Fruit fly (Drosophila melanogaster) whole organism, pupa: ENCODE measurements around the gene Or67a.
A peak's percentile ranks its signal among the peaks of the same experiment; 100 is the strongest.

Experiments
- CG10348 ChIP-seq: fragments of 200-800 bp; sonication (Bioruptor generic); IDR thresholded peaks from 2 replicates; pipeline ENCODE4 v1.3.6; 2022; ENCODE audit warnings: missing biosample characterization, missing genetic modification characterization
- CG13204 ChIP-seq: fragments of 200-800 bp; sonication (Bioruptor generic); optimal IDR thresholded peaks from 2 replicates; lab custom pipeline; 2018; ENCODE audit warnings: missing biosample characterization, mild to moderate bottlenecking, missing genetic modification characterization, moderate library complexity
- CG14655 ChIP-seq: fragments of 200-800 bp; sonication (Bioruptor generic); optimal IDR thresholded peaks from 3 replicates; lab custom pipeline; 2017; ENCODE audit warnings: mild to moderate bottlenecking, missing biosample characterization, missing genetic modification reagents, missing genetic modification characterization
- CG32121 ChIP-seq: fragments of 200-800 bp; sonication (Bioruptor generic); IDR thresholded peaks from 2 replicates; pipeline ENCODE4 v1.3.6; 2022; ENCODE audit warnings: missing biosample characterization, missing genetic modification characterization
- CG4496 ChIP-seq: fragments of 200-800 bp; sonication (Bioruptor generic); IDR thresholded peaks from 3 replicates; pipeline ENCODE4 v1.3.6; 2022; ENCODE audit warnings: missing biosample characterization, missing genetic modification characterization
- CG8159 ChIP-seq: fragments of 200-800 bp; sonication (Bioruptor generic); optimal IDR thresholded peaks from 3 replicates; lab custom pipeline; 2018; ENCODE audit warnings: missing biosample characterization, mild to moderate bottlenecking, missing genetic modification characterization, moderate library complexity
- CG8301 ChIP-seq: fragments of 200-800 bp; sonication (Bioruptor generic); optimal IDR thresholded peaks from 2 replicates; lab custom pipeline; 2018; ENCODE audit warnings: missing biosample characterization, mild to moderate bottlenecking, missing genetic modification characterization
- CG9948 ChIP-seq: fragments of 200-800 bp; sonication (Bioruptor generic); optimal IDR thresholded peaks from 2 replicates; lab custom pipeline; 2018; ENCODE audit warnings: missing biosample characterization, mild to moderate bottlenecking, missing genetic modification characterization, moderate library complexity
- D1 ChIP-seq: fragments of 200-800 bp; sonication (Bioruptor generic); optimal IDR thresholded peaks from 2 replicates; lab custom pipeline; 2018; ENCODE audit warnings: missing biosample characterization, mild to moderate bottlenecking, missing genetic modification characterization, moderate library complexity
- EcR ChIP-seq: fragments of 200-800 bp; sonication (Bioruptor generic); optimal IDR thresholded peaks from 3 replicates; lab custom pipeline; 2019; ENCODE audit warnings: missing biosample characterization, missing genetic modification characterization, mild to moderate bottlenecking, moderate library complexity, missing genetic modification reagents
- Ets98B ChIP-seq: fragments of 200-800 bp; sonication (Bioruptor generic); IDR thresholded peaks from 2 replicates; pipeline ENCODE4 v1.3.6; 2022; ENCODE audit warnings: missing biosample characterization, missing genetic modification characterization
- Pif1A ChIP-seq: fragments of 200-800 bp; sonication (Bioruptor generic); optimal IDR thresholded peaks from 3 replicates; lab custom pipeline; 2016; ENCODE audit warnings: missing biosample characterization, missing genetic modification characterization
- fd96Ca ChIP-seq: fragments of 200-800 bp; sonication (Bioruptor generic); IDR thresholded peaks from 3 replicates; pipeline ENCODE4 v1.3.6; 2022; ENCODE audit warnings: missing biosample characterization, missing genetic modification characterization
- gl ChIP-seq: fragments of 200-800 bp; sonication (Bioruptor generic); optimal IDR thresholded peaks from 2 replicates; lab custom pipeline; 2018; ENCODE audit warnings: missing biosample characterization, mild to moderate bottlenecking, missing genetic modification characterization
- rn ChIP-seq: fragments of 200-800 bp; sonication (Bioruptor generic); IDR thresholded peaks from 2 replicates; pipeline ENCODE4 v1.3.6; 2022; ENCODE audit warnings: missing biosample characterization, missing genetic modification characterization

Or67a gene

DNA sequence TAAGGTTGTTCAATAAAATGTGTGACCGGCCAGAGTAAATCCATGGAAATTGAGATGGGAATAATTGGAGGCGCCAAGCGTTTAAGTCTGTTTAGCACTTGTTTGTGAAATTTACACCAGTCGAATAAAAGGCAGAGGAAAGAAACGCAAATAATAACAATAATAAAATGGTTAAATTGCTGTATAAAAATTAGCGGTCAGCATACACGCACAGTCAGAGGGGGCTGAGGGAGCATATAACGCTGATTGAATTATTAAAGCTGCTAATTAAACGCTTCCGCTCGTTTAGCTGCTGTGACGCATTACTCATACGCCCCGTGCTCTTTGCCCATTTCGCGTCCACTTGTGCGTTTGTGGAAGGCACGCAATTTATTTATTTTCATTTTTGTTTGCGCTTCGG, 38.9 kb downstream of the Or67a start:
- no peak for TF ChIP-seq CG9948 (tag; lab: Kevin White, UChicago)
- no peak for TF ChIP-seq CG8301 (tag; lab: Kevin White, UChicago)
- TF ChIP-seq Pif1A = no peak
- no peak for TF ChIP-seq gl (tag; lab: Kevin White, UChicago)
- TF ChIP-seq CG32121 = no peak
- TF ChIP-seq Ets98B (GFP tag; lab: Robert Waterston, UW) = no peak
- no peak for TF ChIP-seq CG8159 (tag; lab: Kevin White, UChicago)
- TF ChIP-seq fd96Ca (GFP tag; lab: Robert Waterston, UW) = no peak
- no peak for TF ChIP-seq rn (GFP tag; lab: Robert Waterston, UW)
- TF ChIP-seq CG4496 = no peak
- no peak for TF ChIP-seq CG13204 (GFP tag; lab: Kevin White, UChicago)
- TF ChIP-seq CG10348 = no peak
- no peak for TF ChIP-seq D1 (tag; lab: Kevin White, UChicago)

DNA sequence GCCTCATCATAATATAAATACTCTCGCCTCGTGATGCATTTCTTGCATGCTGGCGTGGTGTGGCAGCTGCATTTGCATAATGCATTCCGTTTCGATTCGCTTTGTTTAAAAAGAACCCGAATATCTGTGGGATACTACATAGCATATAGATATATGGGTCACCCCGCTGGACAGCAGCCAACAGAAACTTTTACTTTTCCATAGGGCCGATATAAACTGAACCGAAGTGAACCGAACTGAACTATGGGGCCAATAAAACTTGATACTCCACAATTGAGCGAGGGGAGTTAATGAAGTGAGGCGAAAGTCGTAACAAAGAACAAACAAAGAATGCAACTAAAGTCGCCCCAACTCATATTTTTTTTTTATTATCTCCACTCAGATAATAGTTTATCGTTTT, 40.3 kb downstream of the Or67a start:
- TF ChIP-seq fd96Ca (GFP tag; lab: Robert Waterston, UW) = no peak

DNA sequence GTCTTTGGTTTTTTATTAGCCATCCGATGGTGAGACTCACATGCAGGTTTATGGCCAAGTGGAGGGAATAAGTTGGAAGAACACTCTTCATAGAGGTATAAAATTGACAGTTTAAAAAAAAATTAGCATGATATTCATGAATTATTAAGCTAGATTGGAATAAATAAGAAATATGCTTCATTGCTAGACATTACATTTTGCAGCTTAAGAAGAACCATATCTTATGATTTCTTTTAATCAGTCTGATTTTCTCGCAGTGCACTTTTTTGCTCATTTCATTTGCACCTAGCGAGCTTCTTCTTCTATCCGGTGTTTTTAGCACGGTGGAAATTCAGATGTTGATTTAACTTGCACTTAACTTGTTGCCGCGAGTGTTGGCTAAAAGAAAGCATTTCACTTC, 41.0 kb downstream of the Or67a start:
- TF ChIP-seq CG8301 (tag; lab: Kevin White, UChicago) = peak; percentile 24
- TF ChIP-seq EcR (GFP tag; lab: Kevin White, UChicago) = no peak
- TF ChIP-seq CG14655 (GFP tag; lab: Kevin White, UChicago) = peak; percentile 27
- TF ChIP-seq Ets98B (GFP tag; lab: Robert Waterston, UW) = peak; percentile 39; the same call in 1 of the 2 replicates

DNA sequence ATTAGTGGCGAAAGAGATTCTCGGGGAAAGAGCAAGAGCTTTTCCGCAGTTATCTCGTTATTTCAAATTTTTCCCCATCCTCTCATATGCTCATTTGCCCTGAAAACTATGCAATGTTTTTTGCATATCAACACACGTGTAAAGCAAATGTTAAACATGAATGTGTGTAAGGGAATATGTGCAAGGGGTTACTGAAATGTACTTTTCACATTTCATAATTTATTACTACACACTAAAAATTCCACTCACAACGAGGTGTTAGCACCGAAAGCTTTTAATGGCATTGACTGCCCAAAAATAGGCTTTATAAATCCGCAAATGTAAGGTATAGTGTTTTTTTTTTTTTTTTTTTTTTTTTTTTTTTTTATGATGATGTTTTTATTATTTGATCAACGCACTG, 42.8 kb downstream of the Or67a start:
- TF ChIP-seq CG10348 (no peak), D1 (tag; lab: Kevin White, UChicago) (peak; percentile 2), CG4496 (no peak)
- TF ChIP-seq, all 21 proteins: peak for 1
